Fruit fly (Drosophila melanogaster): ENCODE results near the gene CG13599.

DNA sequence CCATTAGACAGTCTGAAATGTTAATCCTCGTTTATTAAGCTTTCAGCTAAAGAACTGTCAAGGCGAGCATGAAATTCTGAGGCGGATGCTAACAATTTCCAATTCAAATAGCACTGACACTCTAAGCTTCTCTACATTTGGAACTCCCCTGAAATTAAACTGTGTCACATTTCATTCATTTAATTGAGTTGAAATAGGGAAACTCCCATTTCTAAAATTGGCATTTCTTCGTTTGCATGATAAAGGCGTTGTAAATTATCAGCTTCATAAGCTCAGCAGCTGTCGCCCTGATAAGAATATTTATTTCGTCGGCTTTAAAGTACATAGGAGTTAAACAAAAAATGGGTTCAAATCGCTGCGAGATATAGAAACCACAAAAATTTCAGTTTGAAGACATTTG is 46.3 kb upstream of the CG13599 start:
- TF ChIP-seq fru (GFP tag; optimal IDR thresholded peaks at IDR 0.05) (no peak), N (GFP tag; optimal IDR thresholded peaks at IDR 0.05) (no peak), foxo (GFP tag; optimal IDR thresholded peaks at IDR 0.05) (no peak), lola (GFP tag; optimal IDR thresholded peaks at IDR 0.05) (no peak), pan (optimal IDR thresholded peaks at IDR 0.05) (no peak), ey (GFP tag; optimal IDR thresholded peaks at IDR 0.05) (no peak), dmrt93B (GFP tag; optimal IDR thresholded peaks at IDR 0.05) (no peak)
